Worm (Caenorhabditis elegans) whole organism, L4 larva: ENCODE results near the gene pals-29.

Experiments used
- ceh-82 ChIP-seq: sonication (generic microtip); optimal IDR thresholded peaks from 2 replicates; lab custom pipeline; 2017; ENCODE audit warnings: missing biosample characterization, missing genetic modification characterization
- lin-13 ChIP-seq: fragments of 150-350 bp; optimal IDR thresholded peaks from 2 replicates; lab custom pipeline; 2014; ENCODE audit warnings: missing biosample characterization, missing genetic modification reagents, missing genetic modification characterization
- nhr-42 ChIP-seq: fragments of 200-800 bp; sonication (Bioruptor generic); IDR thresholded peaks from 2 replicates; pipeline ENCODE4 v1.3.6; 2022; ENCODE audit warnings: missing genetic modification characterization, missing compliant biosample characterization
- skn-1 ChIP-seq: fragments of 150-350 bp; optimal IDR thresholded peaks from 2 replicates; lab custom pipeline; 2014; ENCODE audit warnings: missing biosample characterization, missing genetic modification characterization

DNA sequence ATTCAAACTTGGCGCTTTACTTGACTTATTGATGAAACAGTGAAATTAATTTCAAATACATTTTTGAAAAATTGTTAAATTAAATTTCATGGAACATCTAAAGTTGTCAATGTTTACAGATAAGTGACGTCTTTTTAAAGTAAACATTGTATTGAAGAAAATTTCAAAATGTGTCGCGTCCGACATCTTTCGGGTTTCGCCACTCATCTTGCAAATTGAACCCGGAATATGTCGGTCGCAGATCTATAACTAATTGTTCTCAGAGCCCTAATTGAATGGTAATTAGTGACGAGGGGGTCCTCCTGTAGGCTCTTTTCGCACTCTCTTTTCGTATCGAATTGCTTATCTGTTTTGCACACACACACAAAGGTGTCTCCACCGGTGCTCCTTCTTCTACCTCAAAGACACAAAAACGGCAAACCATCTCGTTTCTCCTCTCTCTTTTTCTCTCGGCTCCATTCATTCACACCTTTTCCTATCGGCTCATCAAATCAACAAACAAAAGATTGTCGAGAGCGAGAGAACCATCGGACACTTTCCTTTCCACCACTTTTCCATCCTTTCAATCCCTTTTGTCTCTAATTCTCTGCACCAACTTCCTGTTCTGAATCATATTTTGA is 20.3 kb upstream of the pals-29 start:
- no peak for TF ChIP-seq nhr-42 (GFP tag; lab: Robert Waterston, UW)
- no peak for TF ChIP-seq skn-1 (tag; lab: Kevin White, UChicago)
- TF ChIP-seq ceh-82 (tag; lab: Kevin White, UChicago): no peak
- TF ChIP-seq lin-13: no peak
